Fruit fly (Drosophila melanogaster): ENCODE measurements around the gene Nprl2.

DNA sequence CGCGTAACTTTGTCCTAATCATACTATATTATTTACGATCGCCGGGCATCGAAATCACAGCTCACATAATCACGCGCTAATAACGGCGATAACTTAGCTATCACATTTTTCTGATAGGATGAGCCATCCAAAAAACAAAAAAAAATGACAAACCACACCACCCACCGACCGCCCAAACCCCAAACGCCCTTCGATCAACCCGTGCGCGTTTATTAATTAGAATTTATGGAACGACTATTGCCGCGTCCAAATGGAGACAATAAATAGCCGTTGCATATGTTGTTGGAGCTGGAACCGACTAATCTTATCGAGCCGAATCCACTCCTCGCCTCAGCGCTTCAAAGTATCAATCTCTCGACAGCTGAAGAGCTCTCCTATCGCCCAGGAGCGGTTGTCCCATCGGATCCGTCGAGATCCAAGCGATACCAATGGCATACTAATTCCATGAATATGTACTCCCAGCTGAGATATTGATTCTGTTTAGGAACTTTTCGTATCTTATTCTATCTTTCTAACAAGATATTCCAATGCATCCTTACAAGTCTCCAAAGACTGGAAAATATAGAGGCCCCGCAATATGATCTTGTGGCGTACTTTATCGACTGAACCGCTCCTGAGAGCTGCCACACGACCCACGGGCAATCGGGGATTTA, 40.0 kb upstream of the Nprl2 start:
- TF ChIP-seq CG11617 (GFP tag; optimal IDR thresholded peaks at IDR 0.05) (no peak), CG33017 (tag; optimal IDR thresholded peaks at IDR 0.05) (no peak), kay (GFP tag; ENCODE audit: borderline replicate concordance) (no peak), cic (GFP tag; optimal IDR thresholded peaks at IDR 0.05) (no peak), CG7045 (GFP tag; optimal IDR thresholded peaks at IDR 0.05) (no peak), Clk (GFP tag; optimal IDR thresholded peaks at IDR 0.05) (no peak), CG7101 (tag; optimal IDR thresholded peaks at IDR 0.05) (peak; percentile 7)
